Worm (Caenorhabditis elegans) whole organism, L2 larva: ENCODE results near the gene AH10.4.

Experiments
- C34F6.9 ChIP-seq: fragments of 150-350 bp; optimal IDR thresholded peaks from 2 replicates; lab custom pipeline; 2014; ENCODE audit warnings: missing biosample characterization, missing genetic modification characterization
- R02D3.7 ChIP-seq: fragments of 150-350 bp; optimal IDR thresholded peaks from 2 replicates; lab custom pipeline; 2014; ENCODE audit warnings: missing biosample characterization, missing genetic modification characterization
- Y55F3AM.14 ChIP-seq: fragments of 200-800 bp; sonication (Bioruptor generic); optimal IDR thresholded peaks from 2 replicates; lab custom pipeline; 2018; ENCODE audit warnings: mild to moderate bottlenecking, missing genetic modification characterization, missing compliant biosample characterization
- ZK546.5 ChIP-seq: sonication (generic microtip); optimal IDR thresholded peaks from 2 replicates; lab custom pipeline; 2017; ENCODE audit warnings: missing biosample characterization, missing genetic modification characterization
- alr-1 ChIP-seq: fragments of 150-350 bp; optimal IDR thresholded peaks from 2 replicates; lab custom pipeline; 2014; ENCODE audit warnings: missing biosample characterization, missing genetic modification characterization
- aly-2 ChIP-seq: fragments of 150-350 bp; optimal IDR thresholded peaks from 2 replicates; lab custom pipeline; 2014; ENCODE audit warnings: missing biosample characterization, missing genetic modification characterization
- ama-1 ChIP-seq: fragments of 150-350 bp; optimal IDR thresholded peaks from 2 replicates; lab custom pipeline; 2018; ENCODE audit warnings: inconsistent platforms
- blmp-1 ChIP-seq: sonication (generic microtip); optimal IDR thresholded peaks from 2 replicates; lab custom pipeline; 2017; ENCODE audit warnings: missing genetic modification characterization, mild to moderate bottlenecking, missing compliant biosample characterization, antibody characterized with exemption, moderate library complexity; ENCODE audit not compliant: insufficient read depth
- ceh-16 ChIP-seq: fragments of 150-350 bp; optimal IDR thresholded peaks from 2 replicates; lab custom pipeline; 2014; ENCODE audit warnings: missing biosample characterization, missing genetic modification characterization
- ceh-82 ChIP-seq: fragments of 150-350 bp; optimal IDR thresholded peaks from 2 replicates; lab custom pipeline; 2014; ENCODE audit warnings: missing biosample characterization, missing genetic modification characterization
- crh-2 ChIP-seq: sonication (generic microtip); optimal IDR thresholded peaks from 2 replicates; lab custom pipeline; 2017; ENCODE audit warnings: missing biosample characterization, missing genetic modification characterization
- dmd-4 ChIP-seq: sonication (generic microtip); optimal IDR thresholded peaks from 2 replicates; lab custom pipeline; 2017; ENCODE audit warnings: missing biosample characterization, missing genetic modification characterization
- egl-27 ChIP-seq: sonication (generic microtip); optimal IDR thresholded peaks from 3 replicates; lab custom pipeline; 2017; ENCODE audit warnings: missing biosample characterization, missing genetic modification reagents, missing genetic modification characterization
- elt-1 ChIP-seq: fragments of 150-350 bp; optimal IDR thresholded peaks from 2 replicates; lab custom pipeline; 2014; ENCODE audit warnings: missing biosample characterization, missing genetic modification characterization
- elt-3 ChIP-seq: sonication (generic microtip); optimal IDR thresholded peaks from 2 replicates; lab custom pipeline; 2017; ENCODE audit warnings: missing biosample characterization, missing genetic modification characterization
- fos-1 ChIP-seq: fragments of 150-350 bp; optimal IDR thresholded peaks from 2 replicates; lab custom pipeline; 2014; ENCODE audit warnings: missing biosample characterization, missing genetic modification characterization
- gmeb-1 ChIP-seq: fragments of 150-350 bp; optimal IDR thresholded peaks from 2 replicates; lab custom pipeline; 2014; ENCODE audit warnings: missing biosample characterization, missing genetic modification characterization
- lin-11 ChIP-seq: fragments of 150-350 bp; sonication (generic microtip); optimal IDR thresholded peaks from 2 replicates; lab custom pipeline; 2014; ENCODE audit warnings: missing biosample characterization, missing genetic modification characterization, inconsistent platforms, mixed read lengths
- lin-13 ChIP-seq: fragments of 150-350 bp; optimal IDR thresholded peaks from 2 replicates; lab custom pipeline; 2014; ENCODE audit warnings: missing biosample characterization, missing genetic modification reagents, missing genetic modification characterization
- lin-39 ChIP-seq: fragments of 150-350 bp; optimal IDR thresholded peaks from 2 replicates; lab custom pipeline; 2014; ENCODE audit warnings: missing biosample characterization, missing genetic modification reagents, missing genetic modification characterization
- lsy-2 ChIP-seq, 2 experiments: fragments of 150-350 bp in 1 of 2; sonication (generic microtip) in 1 of 2; optimal IDR thresholded peaks; 2 replicates each; lab custom pipeline; 2014 to 2017; ENCODE audit warnings: missing biosample characterization in 2 of 2, missing genetic modification characterization in 2 of 2
- mab-5 ChIP-seq: fragments of 150-350 bp; optimal IDR thresholded peaks from 2 replicates; lab custom pipeline; 2014; ENCODE audit warnings: missing biosample characterization, missing genetic modification characterization
- mbf-1 ChIP-seq: sonication (generic microtip); optimal IDR thresholded peaks from 2 replicates; lab custom pipeline; 2017; ENCODE audit warnings: missing biosample characterization, missing genetic modification characterization
- mdl-1 ChIP-seq, 2 experiments: fragments of 150-350 bp in 1 of 2; sonication (generic microtip) in 1 of 2; optimal IDR thresholded peaks; 2 replicates each; lab custom pipeline; 2017; ENCODE audit warnings: missing biosample characterization in 2 of 2, missing genetic modification characterization in 2 of 2
- nhr-10 ChIP-seq: sonication (generic microtip); optimal IDR thresholded peaks from 2 replicates; lab custom pipeline; 2017; ENCODE audit warnings: missing biosample characterization, missing genetic modification characterization
- nhr-11 ChIP-seq: fragments of 150-350 bp; optimal IDR thresholded peaks from 2 replicates; lab custom pipeline; 2014; ENCODE audit warnings: missing biosample characterization, missing genetic modification characterization
- nhr-12 ChIP-seq: fragments of 150-350 bp; optimal IDR thresholded peaks from 2 replicates; lab custom pipeline; 2014; ENCODE audit warnings: missing biosample characterization, missing genetic modification characterization
- nhr-129 ChIP-seq: fragments of 150-350 bp; optimal IDR thresholded peaks from 2 replicates; lab custom pipeline; 2014; ENCODE audit warnings: missing biosample characterization, missing genetic modification characterization
- nhr-21 ChIP-seq: fragments of 150-350 bp; optimal IDR thresholded peaks from 2 replicates; lab custom pipeline; 2014; ENCODE audit warnings: missing biosample characterization, missing genetic modification characterization
- nhr-23 ChIP-seq: fragments of 150-350 bp; optimal IDR thresholded peaks from 2 replicates; lab custom pipeline; 2014; ENCODE audit warnings: missing biosample characterization, missing genetic modification reagents, missing genetic modification characterization
- nhr-237 ChIP-seq: fragments of 150-350 bp; optimal IDR thresholded peaks from 2 replicates; lab custom pipeline; 2014; ENCODE audit warnings: missing biosample characterization, missing genetic modification characterization
- nhr-25 ChIP-seq: fragments of 150-350 bp; sonication (generic microtip); optimal IDR thresholded peaks from 3 replicates; lab custom pipeline; 2014; ENCODE audit warnings: missing biosample characterization, missing genetic modification characterization
- nhr-6 ChIP-seq: fragments of 150-350 bp; optimal IDR thresholded peaks from 2 replicates; lab custom pipeline; 2014; ENCODE audit warnings: missing biosample characterization, missing genetic modification characterization
- nhr-77 ChIP-seq: fragments of 150-350 bp; optimal IDR thresholded peaks from 2 replicates; lab custom pipeline; 2014; ENCODE audit warnings: missing biosample characterization, missing genetic modification characterization
- peb-1 ChIP-seq: fragments of 150-350 bp; optimal IDR thresholded peaks from 2 replicates; lab custom pipeline; 2014; ENCODE audit warnings: missing biosample characterization, missing genetic modification characterization
- sem-4 ChIP-seq: fragments of 150-350 bp; optimal IDR thresholded peaks from 2 replicates; lab custom pipeline; 2014; ENCODE audit warnings: missing biosample characterization, missing genetic modification reagents, missing genetic modification characterization
- skn-1 ChIP-seq: sonication (generic microtip); optimal IDR thresholded peaks from 2 replicates; lab custom pipeline; 2017; ENCODE audit warnings: missing biosample characterization, missing genetic modification characterization
- sma-3 ChIP-seq: sonication (generic microtip); optimal IDR thresholded peaks from 2 replicates; lab custom pipeline; 2016; ENCODE audit warnings: missing genetic modification reagents, missing genetic modification characterization, missing compliant biosample characterization
- sma-9 ChIP-seq, 2 experiments: fragments of 150-350 bp in 1 of 2; sonication (generic microtip) in 1 of 2; optimal IDR thresholded peaks; 2 replicates each; lab custom pipeline; 2014 to 2016; ENCODE audit warnings: missing genetic modification characterization in 2 of 2, mild to moderate bottlenecking in 1 of 2, missing biosample characterization in 1 of 2, missing compliant biosample characterization in 1 of 2, missing genetic modification reagents in 1 of 2, moderate library complexity in 1 of 2
- snpc-4 ChIP-seq: fragments of 150-350 bp; optimal IDR thresholded peaks from 2 replicates; lab custom pipeline; 2014; ENCODE audit warnings: missing biosample characterization, missing genetic modification characterization
- unc-39 ChIP-seq: fragments of 150-350 bp; optimal IDR thresholded peaks from 2 replicates; lab custom pipeline; 2014; ENCODE audit warnings: missing biosample characterization, missing genetic modification characterization
- unc-55 ChIP-seq: fragments of 150-350 bp; sonication (generic microtip); optimal IDR thresholded peaks from 3 replicates; lab custom pipeline; 2014; ENCODE audit warnings: missing biosample characterization, missing genetic modification reagents, missing genetic modification characterization
- unc-62 ChIP-seq: fragments of 150-350 bp; optimal IDR thresholded peaks from 2 replicates; lab custom pipeline; 2014; ENCODE audit warnings: missing biosample characterization, missing genetic modification reagents, missing genetic modification characterization
- zag-1 ChIP-seq: fragments of 150-350 bp; optimal IDR thresholded peaks from 2 replicates; lab custom pipeline; 2014; ENCODE audit warnings: missing biosample characterization, missing genetic modification characterization
- ztf-1 ChIP-seq: fragments of 200-800 bp; sonication (Bioruptor generic); conservative IDR thresholded peaks from 2 replicates; pipeline ENCODE4 v1.3.6; 2022; ENCODE audit warnings: missing genetic modification characterization, missing compliant biosample characterization
- ztf-11 ChIP-seq: sonication (generic microtip); optimal IDR thresholded peaks from 2 replicates; lab custom pipeline; 2017; ENCODE audit warnings: missing biosample characterization, missing genetic modification characterization
- ztf-4 ChIP-seq: fragments of 150-350 bp; optimal IDR thresholded peaks from 2 replicates; lab custom pipeline; 2014; ENCODE audit warnings: missing biosample characterization, missing genetic modification characterization

Gene AH10.4

DNA sequence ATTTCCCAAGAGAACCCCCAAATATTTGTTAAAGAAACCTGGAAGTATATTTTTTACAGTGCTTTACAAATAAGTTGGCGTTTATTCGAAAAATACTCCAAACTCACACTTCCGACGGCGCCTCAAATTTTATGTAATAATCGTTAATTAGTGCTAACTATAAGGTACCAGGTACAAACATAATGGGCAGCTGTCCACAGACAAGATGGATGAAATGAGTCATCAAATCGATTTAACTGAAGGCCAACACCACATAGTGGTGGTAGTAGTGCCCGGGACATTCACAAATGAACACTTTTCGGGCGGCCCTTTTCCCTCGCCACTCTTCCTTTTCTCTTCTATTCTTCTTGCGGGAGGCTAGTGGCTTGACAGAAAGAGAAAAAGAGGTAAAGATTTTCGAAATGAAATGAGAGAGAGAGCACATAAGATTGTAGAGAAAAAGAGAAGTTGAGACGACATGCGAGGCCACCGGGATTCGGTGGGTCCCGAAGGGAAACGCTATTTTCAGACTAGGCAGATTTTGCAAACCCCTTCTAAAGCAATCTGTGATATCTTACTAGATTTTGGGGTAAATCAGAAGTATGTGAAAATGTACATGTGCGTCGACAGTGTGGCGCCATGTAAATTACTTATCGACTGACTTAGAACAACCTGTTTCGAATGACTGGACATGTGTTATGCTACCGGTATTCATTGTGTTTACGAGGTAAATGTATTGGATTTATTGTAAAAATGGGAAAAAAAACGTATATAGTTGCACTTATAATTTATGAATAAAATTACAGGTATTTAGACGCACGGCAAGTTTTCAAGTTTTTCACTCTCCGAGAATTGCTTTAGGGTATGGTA, 1.8 kb upstream of the AH10.4 start:
- TF ChIP-seq nhr-21 (tag; lab: Kevin White, UChicago) (no peak), nhr-77 (tag; lab: Kevin White, UChicago) (no peak), mbf-1 (tag; lab: Kevin White, UChicago) (no peak), dmd-4 (tag; lab: Kevin White, UChicago) (no peak), lin-39 (tag; lab: Kevin White, UChicago) (no peak), fos-1 (tag; lab: Kevin White, UChicago) (peak; percentile 36), lsy-2 (tag; optimal IDR thresholded peaks at IDR 0.05; lab: Kevin White, UChicago) (peak in 1 of 2 experiments; percentile 16), nhr-12 (no peak), mab-5 (tag; lab: Kevin White, UChicago) (no peak), lin-13 (GFP tag; lab: Kevin White, UChicago) (no peak), snpc-4 (tag; lab: Kevin White, UChicago) (no peak), R02D3.7 (tag; lab: Kevin White, UChicago) (no peak), sma-9 (GFP tag; optimal IDR thresholded peaks at IDR 0.05; lab: Kevin White, UChicago) (peak; percentile 11), sma-9 (tag; optimal IDR thresholded peaks at IDR 0.05; lab: Kevin White, UChicago) (no peak), nhr-6 (no peak), ama-1 (lab: Kevin White, UChicago) (no peak), nhr-11 (no peak), unc-39 (tag; lab: Kevin White, UChicago) (no peak), ceh-16 (tag; lab: Kevin White, UChicago) (no peak), nhr-129 (tag; lab: Kevin White, UChicago) (peak; percentile 53), sma-3 (GFP tag; lab: Kevin White, UChicago) (peak; percentile 34), unc-55 (GFP tag; lab: Kevin White, UChicago) (no peak), blmp-1 (peak; percentile 19), nhr-25 (tag; lab: Kevin White, UChicago) (peak; percentile 10), lin-11 (no peak), egl-27 (no peak), C34F6.9 (tag; lab: Kevin White, UChicago) (peak; percentile 46), alr-1 (no peak), elt-3 (tag; lab: Kevin White, UChicago) (no peak)

DNA sequence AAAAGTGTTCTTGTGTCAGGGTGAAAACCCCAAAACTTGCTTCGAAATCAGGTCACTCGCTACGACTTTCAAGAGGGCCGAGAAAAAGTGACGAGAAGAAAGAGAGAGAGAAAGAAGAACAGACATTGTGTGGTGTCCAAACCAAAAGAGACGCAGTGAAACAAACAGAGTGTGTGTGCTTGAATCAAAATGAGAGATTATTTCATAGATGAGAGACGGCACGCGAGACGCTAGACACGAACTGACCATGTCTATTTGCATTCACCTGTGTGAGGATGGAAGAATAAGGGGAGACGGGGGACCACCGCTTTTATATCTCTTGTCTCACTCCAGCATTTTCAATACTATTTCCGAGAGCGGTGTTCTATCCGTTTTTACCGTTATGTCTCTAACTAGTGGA, 1.5 kb downstream of the AH10.4 start:
- TF ChIP-seq C34F6.9 (tag; lab: Kevin White, UChicago) (peak; percentile 79), nhr-21 (tag; lab: Kevin White, UChicago) (peak; percentile 63), elt-1 (tag; lab: Kevin White, UChicago) (no peak), ceh-82 (tag; lab: Kevin White, UChicago) (peak; percentile 37), unc-62 (GFP tag; lab: Kevin White, UChicago) (no peak), skn-1 (tag; lab: Kevin White, UChicago) (no peak), ztf-4 (tag; lab: Kevin White, UChicago) (no peak), nhr-6 (no peak), fos-1 (tag; lab: Kevin White, UChicago) (peak; percentile 87), ceh-16 (tag; lab: Kevin White, UChicago) (peak; percentile 56), crh-2 (tag; lab: Kevin White, UChicago) (peak; percentile 60), unc-39 (tag; lab: Kevin White, UChicago) (no peak), peb-1 (tag; lab: Kevin White, UChicago) (no peak), nhr-11 (no peak), mab-5 (tag; lab: Kevin White, UChicago) (no peak), ztf-1 (GFP tag; lab: Robert Waterston, UW) (no peak), ztf-11 (tag; lab: Kevin White, UChicago) (no peak), lsy-2 (tag; optimal IDR thresholded peaks at IDR 0.05; lab: Kevin White, UChicago) (peak; percentile 6 to 62), nhr-129 (tag; lab: Kevin White, UChicago) (peak; percentile 92), egl-27 (peak; percentile 76), lin-39 (tag; lab: Kevin White, UChicago) (no peak), Y55F3AM.14 (GFP tag; lab: Kevin White, UChicago) (no peak), elt-3 (tag; lab: Kevin White, UChicago) (no peak), sma-3 (GFP tag; lab: Kevin White, UChicago) (peak; percentile 84), aly-2 (tag; lab: Kevin White, UChicago) (no peak), snpc-4 (tag; lab: Kevin White, UChicago) (peak; percentile 12), alr-1 (no peak), zag-1 (tag; lab: Kevin White, UChicago) (peak; percentile 31), nhr-23 (tag; lab: Kevin White, UChicago) (no peak), ZK546.5 (tag; lab: Kevin White, UChicago) (no peak), lin-11 (no peak), sem-4 (tag; lab: Kevin White, UChicago) (peak; percentile 14), nhr-25 (tag; lab: Kevin White, UChicago) (peak; percentile 75), nhr-12 (no peak), mbf-1 (tag; lab: Kevin White, UChicago) (no peak), sma-9 (GFP tag; optimal IDR thresholded peaks at IDR 0.05; lab: Kevin White, UChicago) (peak; percentile 78), sma-9 (tag; optimal IDR thresholded peaks at IDR 0.05; lab: Kevin White, UChicago) (no peak), nhr-237 (tag; lab: Kevin White, UChicago) (no peak), nhr-10 (tag; lab: Kevin White, UChicago) (no peak), R02D3.7 (tag; lab: Kevin White, UChicago) (no peak), gmeb-1 (peak; percentile 42), mdl-1 (tag; optimal IDR thresholded peaks at IDR 0.05; lab: Kevin White, UChicago) (peak; percentile 28 to 70), blmp-1 (peak; percentile 50)
